Worm (Caenorhabditis elegans) whole organism, young adult: ENCODE data around the gene K08F9.3.

Experiments
- B0261.1 ChIP-seq: sonication (generic microtip); optimal IDR thresholded peaks from 2 replicates; lab custom pipeline; 2016; ENCODE audit warnings: mild to moderate bottlenecking, missing genetic modification characterization, moderate library complexity, missing compliant biosample characterization
- K11D2.4 ChIP-seq: fragments of 200-800 bp; sonication (Bioruptor generic); IDR thresholded peaks from 2 replicates; pipeline ENCODE4 v1.3.6; 2022; ENCODE audit warnings: missing genetic modification reagents, missing genetic modification characterization, missing compliant biosample characterization
- Y53F4B.3 ChIP-seq: fragments of 200-800 bp; sonication (Bioruptor generic); IDR thresholded peaks from 2 replicates; pipeline ENCODE4 v1.3.6; 2022; ENCODE audit warnings: missing genetic modification reagents, missing genetic modification characterization, missing compliant biosample characterization
- Y79H2A.3 ChIP-seq: fragments of 200-800 bp; sonication (Bioruptor generic); conservative IDR thresholded peaks from 2 replicates; pipeline ENCODE4 v1.3.6; 2022; ENCODE audit warnings: missing genetic modification reagents, missing genetic modification characterization, missing compliant biosample characterization
- athp-1 ChIP-seq: sonication (generic microtip); optimal IDR thresholded peaks from 2 replicates; lab custom pipeline; 2017; ENCODE audit warnings: mild to moderate bottlenecking, missing genetic modification characterization, missing compliant biosample characterization
- attf-5 ChIP-seq: fragments of 200-800 bp; sonication (Bioruptor generic); optimal IDR thresholded peaks from 2 replicates; lab custom pipeline; 2018; ENCODE audit warnings: mild to moderate bottlenecking, missing genetic modification characterization, missing compliant biosample characterization
- bed-1 ChIP-seq: fragments of 200-800 bp; sonication (Bioruptor generic); IDR thresholded peaks from 2 replicates; pipeline ENCODE4 v1.3.6; 2022; ENCODE audit warnings: missing genetic modification reagents, missing genetic modification characterization, missing compliant biosample characterization
- cebp-1 ChIP-seq, 2 experiments: fragments of 200-800 bp in 1 of 2; sonication (Bioruptor generic) in 1 of 2; sonication (generic microtip) in 1 of 2; IDR thresholded peaks in 1 of 2; optimal IDR thresholded peaks in 1 of 2; 2 replicates each; pipeline versions ENCODE4 v1.3.6 to Lab custom; 2017 to 2022; ENCODE audit warnings: missing compliant biosample characterization in 2 of 2, missing genetic modification characterization in 2 of 2, mild to moderate bottlenecking in 1 of 2, missing genetic modification reagents in 1 of 2, moderate library complexity in 1 of 2
- ceh-100 ChIP-seq: fragments of 200-800 bp; sonication (Bioruptor generic); IDR thresholded peaks from 2 replicates; pipeline ENCODE4 v1.3.6; 2022; ENCODE audit warnings: missing genetic modification reagents, missing genetic modification characterization, missing compliant biosample characterization
- ets-4 ChIP-seq: fragments of 200-800 bp; sonication (Bioruptor generic); optimal IDR thresholded peaks from 2 replicates; lab custom pipeline; 2018; ENCODE audit warnings: mild to moderate bottlenecking, missing genetic modification characterization, missing compliant biosample characterization
- hmg-1.2 ChIP-seq: fragments of 200-800 bp; sonication (Bioruptor generic); IDR thresholded peaks from 2 replicates; pipeline ENCODE4 v1.3.6; 2022; ENCODE audit warnings: missing genetic modification reagents, missing genetic modification characterization, missing compliant biosample characterization
- hmg-20 ChIP-seq: fragments of 200-800 bp; sonication (Bioruptor generic); IDR thresholded peaks from 2 replicates; pipeline ENCODE4 v1.3.6; 2022; ENCODE audit warnings: missing genetic modification reagents, missing genetic modification characterization, missing compliant biosample characterization
- let-607 ChIP-seq, 2 experiments: fragments of 200-800 bp in 1 of 2; sonication (Bioruptor generic) in 1 of 2; sonication (generic microtip) in 1 of 2; optimal IDR thresholded peaks; 2 replicates each; lab custom pipeline; 2016 to 2018; ENCODE audit warnings: mild to moderate bottlenecking in 2 of 2, missing compliant biosample characterization in 2 of 2, missing genetic modification characterization in 2 of 2, moderate library complexity in 2 of 2, missing genotype in 1 of 2
- lin-26 ChIP-seq: fragments of 200-800 bp; sonication (Bioruptor generic); IDR thresholded peaks from 2 replicates; pipeline ENCODE4 v1.3.6; 2022; ENCODE audit warnings: missing genetic modification reagents, missing genetic modification characterization, missing compliant biosample characterization
- nfyb-1 ChIP-seq: fragments of 200-800 bp; sonication (Bioruptor generic); IDR thresholded peaks from 2 replicates; pipeline ENCODE4 v1.3.6; 2022; ENCODE audit warnings: missing genetic modification reagents, missing genetic modification characterization, missing compliant biosample characterization
- nhr-80 ChIP-seq: sonication (generic microtip); optimal IDR thresholded peaks from 2 replicates; lab custom pipeline; 2016; ENCODE audit warnings: missing genetic modification characterization, missing compliant biosample characterization
- nhr-90 ChIP-seq: sonication (generic microtip); optimal IDR thresholded peaks from 2 replicates; lab custom pipeline; 2016; ENCODE audit warnings: missing genotype, mild to moderate bottlenecking, missing genetic modification characterization, missing compliant biosample characterization
- repo-1 ChIP-seq: sonication (generic microtip); optimal IDR thresholded peaks from 2 replicates; lab custom pipeline; 2017; ENCODE audit warnings: mild to moderate bottlenecking, missing genetic modification characterization, missing compliant biosample characterization
- rpc-1 ChIP-seq, 2 experiments: fragments of 150-350 bp in 1 of 2; sonication (generic microtip) in 1 of 2; optimal IDR thresholded peaks; 2 replicates each; lab custom pipeline; 2014 to 2018; ENCODE audit warnings: missing biosample characterization in 1 of 2, missing genetic modification characterization in 1 of 2, missing genetic modification reagents in 1 of 2, missing genotype in 1 of 2
- sea-2 ChIP-seq: fragments of 200-800 bp; sonication (Bioruptor generic); IDR thresholded peaks from 2 replicates; pipeline ENCODE4 v1.3.6; 2022; ENCODE audit warnings: missing genetic modification characterization, missing compliant biosample characterization
- somi-1 ChIP-seq: fragments of 200-800 bp; sonication (Bioruptor generic); optimal IDR thresholded peaks from 2 replicates; lab custom pipeline; 2018; ENCODE audit warnings: mild to moderate bottlenecking, missing genetic modification characterization, missing compliant biosample characterization
- tlf-1 ChIP-seq: fragments of 200-800 bp; sonication (Bioruptor generic); optimal IDR thresholded peaks from 2 replicates; lab custom pipeline; 2018; ENCODE audit warnings: mild to moderate bottlenecking, missing genetic modification characterization, missing compliant biosample characterization
- ztf-22 ChIP-seq: fragments of 200-800 bp; sonication (Bioruptor generic); optimal IDR thresholded peaks from 2 replicates; lab custom pipeline; 2018; ENCODE audit warnings: mild to moderate bottlenecking, missing genetic modification characterization, moderate library complexity, missing compliant biosample characterization
- ztf-25 ChIP-seq: fragments of 200-800 bp; sonication (Bioruptor generic); IDR thresholded peaks from 2 replicates; pipeline ENCODE4 v1.3.6; 2022; ENCODE audit warnings: missing genetic modification reagents, missing genetic modification characterization, missing compliant biosample characterization

The K08F9.3 gene

ce11 chrV:15191971-15192370 lies 51.6 kb downstream of the K08F9.3 start:
- no peak for TF ChIP-seq bed-1 (GFP tag; lab: Robert Waterston, UW)
- TF ChIP-seq tlf-1 (GFP tag; lab: Kevin White, UChicago) = no peak
- no peak for TF ChIP-seq sea-2 (GFP tag; lab: Robert Waterston, UW)
- no peak for TF ChIP-seq ets-4 (GFP tag; lab: Kevin White, UChicago)
- no peak for TF ChIP-seq lin-26 (GFP tag; lab: Robert Waterston, UW)
- TF ChIP-seq athp-1 (tag; lab: Kevin White, UChicago) = no peak
- no peak for TF ChIP-seq ceh-100
- TF ChIP-seq repo-1 (tag; lab: Kevin White, UChicago) = no peak
- TF ChIP-seq Y53F4B.3 (GFP tag; lab: Robert Waterston, UW) = no peak
- no peak for TF ChIP-seq K11D2.4 (GFP tag; lab: Robert Waterston, UW)
- no peak for TF ChIP-seq Y79H2A.3 (GFP tag; lab: Robert Waterston, UW)
- no peak for TF ChIP-seq ztf-22 (GFP tag; lab: Kevin White, UChicago)
- TF ChIP-seq B0261.1 = no peak
- TF ChIP-seq, all 124 proteins: peak for 0

DNA sequence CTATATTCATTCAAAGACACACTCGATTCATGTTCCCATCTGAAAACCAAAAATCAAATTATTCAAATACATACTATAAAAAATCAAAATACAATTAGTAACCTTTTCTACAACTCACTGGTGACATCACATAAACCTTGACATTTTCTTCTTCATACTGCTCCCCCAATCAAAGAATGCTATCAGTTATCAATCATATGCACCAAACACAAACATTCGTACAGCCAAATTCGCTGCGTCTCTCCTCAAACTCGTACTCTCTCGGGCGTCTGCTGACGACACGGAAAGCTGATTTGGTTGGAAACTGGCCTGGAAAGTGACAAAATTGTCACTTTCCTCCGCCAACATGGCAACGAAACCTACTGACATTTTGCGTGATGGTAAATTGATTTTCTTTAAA lies 52.0 kb downstream of the K08F9.3 start, which contains the start of gene plc-2:
Gene plc-2 (plus strand): TSS at position 196 of the 400 bp plus-strand sequence.
- TF ChIP-seq ztf-25 (GFP tag; lab: Robert Waterston, UW) = no peak
- TF ChIP-seq nhr-80 (tag; lab: Kevin White, UChicago) = peak; percentile 80
- no peak for TF ChIP-seq somi-1 (GFP tag; lab: Kevin White, UChicago)
- peak; percentile 5 for TF ChIP-seq attf-5
- 0 out of 2 replicates have a peak, but pooled peaks have one; percentile 44 for TF ChIP-seq nfyb-1
- peak; percentile 21 for TF ChIP-seq nhr-90 (tag; lab: Kevin White, UChicago)
- TF ChIP-seq rpc-1 (optimal IDR thresholded peaks at IDR 0.05; lab: Kevin White, UChicago) = no peak
- TF ChIP-seq rpc-1 (tag; optimal IDR thresholded peaks at IDR 0.05; lab: Kevin White, UChicago) = no peak
- no peak for TF ChIP-seq hmg-20 (GFP tag; lab: Robert Waterston, UW)
- peak; percentile 11; the same call in 1 of the 2 replicates for TF ChIP-seq hmg-1.2 (GFP tag; lab: Robert Waterston, UW)
- TF ChIP-seq cebp-1 (GFP tag; IDR thresholded peaks at IDR 0.05; lab: Robert Waterston, UW) = no peak
- peak; percentile 14 for TF ChIP-seq cebp-1 (tag; optimal IDR thresholded peaks at IDR 0.05; lab: Kevin White, UChicago)
- TF ChIP-seq ets-4 (GFP tag; lab: Kevin White, UChicago) = peak; percentile 25
- peak; percentile 12 to 14 for TF ChIP-seq let-607 (tag; optimal IDR thresholded peaks at IDR 0.05; lab: Kevin White, UChicago)
- TF ChIP-seq, all 124 proteins: peak for 8
